Fruit fly (Drosophila melanogaster): Measurements from ENCODE around the gene CG34404.

Gene CG34404

dm6 chr3R:15316326-15316725, 51.1 kb downstream of the CG34404 start, which contains the start of gene CG14866:
TSS of gene CG14866 (plus strand) at chr3R:15316471.
- TF ChIP-seq bab1 (GFP tag; optimal IDR thresholded peaks at IDR 0.05) (no peak), CG7101 (tag; optimal IDR thresholded peaks at IDR 0.05) (no peak), cic (GFP tag; optimal IDR thresholded peaks at IDR 0.05) (no peak), CG12768 (GFP tag; optimal IDR thresholded peaks at IDR 0.05) (no peak), Mnt (GFP tag; optimal IDR thresholded peaks at IDR 0.05) (no peak), Crg-1 (GFP tag; optimal IDR thresholded peaks at IDR 0.05) (no peak)

dm6 chr3R:15313836-15314235, 53.6 kb downstream of the CG34404 start:
- TF ChIP-seq bab1 (GFP tag; optimal IDR thresholded peaks at IDR 0.05) (no peak), ovo (GFP tag; optimal IDR thresholded peaks at IDR 0.05) (no peak), tj (GFP tag; optimal IDR thresholded peaks at IDR 0.05) (no peak), CG11617 (GFP tag; optimal IDR thresholded peaks at IDR 0.05) (no peak), CG12768 (GFP tag; optimal IDR thresholded peaks at IDR 0.05) (no peak), cnc (optimal IDR thresholded peaks at IDR 0.05) (no peak), Crg-1 (GFP tag; optimal IDR thresholded peaks at IDR 0.05) (no peak), cic (GFP tag; optimal IDR thresholded peaks at IDR 0.05) (no peak), CG33017 (tag; optimal IDR thresholded peaks at IDR 0.05) (no peak), CG14711 (tag; optimal IDR thresholded peaks at IDR 0.05) (no peak), toe (GFP tag; optimal IDR thresholded peaks at IDR 0.05) (no peak)
